Fruit fly (Drosophila melanogaster) whole organism, embryonic: ENCODE data around the gene CG43880.

Experiments used
- ATbp ChIP-seq: fragments of 200-800 bp; sonication (Bioruptor generic); optimal IDR thresholded peaks from 2 replicates; lab custom pipeline; 2017; ENCODE audit warnings: missing biosample characterization, mild to moderate bottlenecking, missing genetic modification characterization, missing genetic modification reagents
- Bgb ChIP-seq: fragments of 200-800 bp; sonication (Bioruptor generic); IDR thresholded peaks from 2 replicates; pipeline ENCODE4 v1.3.6; 2022; ENCODE audit warnings: missing biosample characterization, missing genetic modification characterization; ENCODE audit not compliant: partially characterized antibody
- Bteb2 ChIP-seq: fragments of 200-800 bp; sonication (Bioruptor generic); optimal IDR thresholded peaks from 2 replicates; lab custom pipeline; 2016; ENCODE audit warnings: missing biosample characterization, missing genetic modification characterization
- CG1024 ChIP-seq: fragments of 200-800 bp; sonication (Bioruptor generic); IDR thresholded peaks from 2 replicates; pipeline ENCODE4 v1.3.6; 2022; ENCODE audit warnings: missing biosample characterization, missing genetic modification characterization
- CG11696 ChIP-seq: fragments of 200-800 bp; sonication (Bioruptor generic); IDR thresholded peaks from 2 replicates; pipeline ENCODE4 v1.3.6; 2022; ENCODE audit warnings: missing biosample characterization, missing genetic modification characterization
- CG13624 ChIP-seq: fragments of 200-800 bp; sonication (Bioruptor generic); optimal IDR thresholded peaks from 2 replicates; lab custom pipeline; 2016; ENCODE audit warnings: missing biosample characterization, missing genetic modification characterization
- CG14667 ChIP-seq: fragments of 200-800 bp; sonication (Bioruptor generic); IDR thresholded peaks from 2 replicates; pipeline ENCODE4 v1.3.6; 2022; ENCODE audit warnings: missing biosample characterization, missing genetic modification characterization
- CG1529 ChIP-seq: fragments of 200-800 bp; sonication (Bioruptor generic); optimal IDR thresholded peaks from 3 replicates; lab custom pipeline; 2018; ENCODE audit warnings: missing biosample characterization, missing genetic modification characterization
- CG15479 ChIP-seq: fragments of 200-800 bp; sonication (Bioruptor generic); optimal IDR thresholded peaks from 3 replicates; lab custom pipeline; 2019; ENCODE audit warnings: missing biosample characterization, mild to moderate bottlenecking, missing genetic modification characterization, moderate library complexity
- CG17328 ChIP-seq: fragments of 200-800 bp; sonication (Bioruptor generic); IDR thresholded peaks from 2 replicates; pipeline ENCODE4 v1.3.6; 2022; ENCODE audit warnings: missing biosample characterization, missing genetic modification characterization
- CG18011 ChIP-seq: fragments of 200-800 bp; sonication (Bioruptor generic); optimal IDR thresholded peaks from 2 replicates; lab custom pipeline; 2017; ENCODE audit warnings: missing biosample characterization, missing genetic modification characterization, mild to moderate bottlenecking, moderate library complexity, missing genotype
- CG2712 ChIP-seq: fragments of 200-800 bp; optimal IDR thresholded peaks from 3 replicates; lab custom pipeline; 2019; ENCODE audit warnings: missing biosample characterization, mild to moderate bottlenecking, missing genetic modification characterization, moderate library complexity
- CG43689 ChIP-seq: fragments of 200-800 bp; sonication (Bioruptor generic); IDR thresholded peaks from 2 replicates; pipeline ENCODE4 v1.3.6; 2022; ENCODE audit warnings: missing biosample characterization, missing genetic modification characterization
- CG4820 ChIP-seq: fragments of 200-800 bp; sonication (Bioruptor generic); optimal IDR thresholded peaks from 3 replicates; lab custom pipeline; 2016; ENCODE audit warnings: missing biosample characterization, missing genetic modification characterization
- CG5245 ChIP-seq: fragments of 200-800 bp; sonication (Bioruptor generic); optimal IDR thresholded peaks from 3 replicates; lab custom pipeline; 2016; ENCODE audit warnings: missing biosample characterization, missing genetic modification characterization
- CG6654 ChIP-seq: fragments of 200-800 bp; sonication (Bioruptor generic); optimal IDR thresholded peaks from 2 replicates; lab custom pipeline; 2017; ENCODE audit warnings: missing biosample characterization, mild to moderate bottlenecking, missing genetic modification characterization
- CG6854 ChIP-seq: fragments of 200-800 bp; sonication (Bioruptor generic); optimal IDR thresholded peaks from 3 replicates; lab custom pipeline; 2017; ENCODE audit warnings: missing biosample characterization, mild to moderate bottlenecking, missing genetic modification characterization
- CG7372 ChIP-seq: fragments of 200-800 bp; sonication (Bioruptor generic); IDR thresholded peaks from 2 replicates; pipeline ENCODE4 v1.3.6; 2022; ENCODE audit warnings: missing biosample characterization, missing genetic modification characterization
- CG7745 ChIP-seq: fragments of 200-800 bp; sonication (Bioruptor generic); optimal IDR thresholded peaks from 2 replicates; lab custom pipeline; 2018; ENCODE audit warnings: missing biosample characterization, mild to moderate bottlenecking, missing genetic modification characterization, moderate library complexity
- CG8290 ChIP-seq, 3 experiments: fragments of 200-800 bp; sonication (Bioruptor generic); optimal IDR thresholded peaks; 2 replicates each; lab custom pipeline; 2016 to 2019; ENCODE audit warnings: missing biosample characterization in 3 of 3, missing genetic modification characterization in 3 of 3, mild to moderate bottlenecking in 2 of 3, moderate library complexity in 1 of 3
- Doc3 ChIP-seq: fragments of 200-800 bp; sonication (Bioruptor generic); IDR thresholded peaks from 3 replicates; pipeline ENCODE4 v1.3.6; 2022; ENCODE audit warnings: missing biosample characterization, missing genetic modification characterization; ENCODE audit not compliant: partially characterized antibody
- Drgx ChIP-seq: fragments of 200-800 bp; sonication (Bioruptor generic); IDR thresholded peaks from 2 replicates; pipeline ENCODE4 v1.3.6; 2022; ENCODE audit warnings: missing biosample characterization, missing genetic modification characterization
- Ets97D ChIP-seq: fragments of 200-800 bp; sonication (Bioruptor generic); optimal IDR thresholded peaks from 3 replicates; lab custom pipeline; 2016; ENCODE audit warnings: missing biosample characterization, missing genetic modification characterization
- Gsc ChIP-seq: fragments of 200-800 bp; sonication (Bioruptor generic); IDR thresholded peaks from 2 replicates; pipeline ENCODE4 v1.3.6; 2022; ENCODE audit warnings: missing biosample characterization, missing genetic modification characterization
- HLHmδ ChIP-seq: fragments of 200-800 bp; sonication (Bioruptor generic); optimal IDR thresholded peaks from 2 replicates; lab custom pipeline; 2018; ENCODE audit warnings: missing biosample characterization, mild to moderate bottlenecking, missing genetic modification characterization, moderate library complexity
- Hmx ChIP-seq: fragments of 200-800 bp; sonication (Bioruptor generic); optimal IDR thresholded peaks from 2 replicates; lab custom pipeline; 2016; ENCODE audit warnings: missing biosample characterization, missing genetic modification characterization
- Med ChIP-seq: fragments of 200-800 bp; sonication (Bioruptor generic); peaks from one replicate; lab custom pipeline; 2016; ENCODE audit warnings: missing biosample characterization, missing genetic modification characterization, mild to moderate bottlenecking, inconsistent platforms, moderate library complexity
- PHDP ChIP-seq: fragments of 200-800 bp; sonication (Bioruptor generic); optimal IDR thresholded peaks from 3 replicates; lab custom pipeline; 2018; ENCODE audit warnings: missing biosample characterization, mild to moderate bottlenecking, missing genetic modification characterization, moderate library complexity
- Ptx1 ChIP-seq: fragments of 200-800 bp; sonication (Bioruptor generic); IDR thresholded peaks from 2 replicates; pipeline ENCODE4 v1.3.6; 2022; ENCODE audit warnings: missing biosample characterization, missing genetic modification characterization
- Scr ChIP-seq: fragments of 200-800 bp; sonication (Bioruptor generic); IDR thresholded peaks from 2 replicates; pipeline ENCODE4 v1.3.6; 2022; ENCODE audit warnings: missing biosample characterization, missing genetic modification characterization; ENCODE audit not compliant: partially characterized antibody
- Trl ChIP-seq, 3 experiments: fragments of >200 bp in 2 of 3; fragments of 200-800 bp in 1 of 3; sonication (Bioruptor generic) in 1 of 3; optimal IDR thresholded peaks; 2 replicates in 1 of 3; 3 replicates in 2 of 3; lab custom pipeline; 2016 to 2017; ENCODE audit warnings: missing biosample characterization in 1 of 3, missing genetic modification characterization in 1 of 3
- YL-1 ChIP-seq: fragments of 200-800 bp; sonication (Bioruptor generic); optimal IDR thresholded peaks from 3 replicates; lab custom pipeline; 2017; ENCODE audit warnings: missing biosample characterization, mild to moderate bottlenecking, missing genetic modification characterization
- chm ChIP-seq: fragments of 200-800 bp; sonication (Bioruptor generic); IDR thresholded peaks from 2 replicates; pipeline ENCODE4 v1.3.6; 2022; ENCODE audit warnings: missing biosample characterization, missing genetic modification characterization
- crol ChIP-seq: fragments of 200-800 bp; sonication (Bioruptor generic); IDR thresholded peaks from 2 replicates; pipeline ENCODE4 v1.3.6; 2022; ENCODE audit warnings: missing biosample characterization, missing genetic modification characterization
- dpn ChIP-seq, 2 experiments: fragments of 200-800 bp; sonication (Bioruptor generic); optimal IDR thresholded peaks; 3 replicates each; lab custom pipeline; 2016; ENCODE audit warnings: missing biosample characterization in 2 of 2, missing genetic modification characterization in 2 of 2
- gsb-n ChIP-seq: fragments of 200-800 bp; sonication (Bioruptor generic); optimal IDR thresholded peaks from 3 replicates; lab custom pipeline; 2018; ENCODE audit warnings: missing biosample characterization, mild to moderate bottlenecking, missing genetic modification characterization
- her ChIP-seq: fragments of 200-800 bp; sonication (Bioruptor generic); optimal IDR thresholded peaks from 2 replicates; lab custom pipeline; 2016; ENCODE audit warnings: missing biosample characterization, missing genetic modification characterization
- ind ChIP-seq: fragments of 200-800 bp; sonication (Bioruptor generic); optimal IDR thresholded peaks from 3 replicates; lab custom pipeline; 2016; ENCODE audit warnings: missing biosample characterization, missing genetic modification characterization
- kay ChIP-seq: fragments of 200-800 bp; sonication (Bioruptor generic); optimal IDR thresholded peaks from 2 replicates; lab custom pipeline; 2016; ENCODE audit warnings: missing biosample characterization, missing genetic modification characterization
- lilli ChIP-seq: fragments of 200-800 bp; sonication (Bioruptor generic); optimal IDR thresholded peaks from 3 replicates; lab custom pipeline; 2016; ENCODE audit warnings: missing biosample characterization, missing genetic modification characterization
- nerfin-1 ChIP-seq: fragments of 200-800 bp; sonication (Bioruptor generic); optimal IDR thresholded peaks from 3 replicates; lab custom pipeline; 2019; ENCODE audit warnings: missing biosample characterization, mild to moderate bottlenecking, missing genetic modification characterization, moderate library complexity
- nerfin-2 ChIP-seq: fragments of 200-800 bp; sonication (Bioruptor generic); IDR thresholded peaks from 2 replicates; pipeline ENCODE4 v1.3.6; 2022; ENCODE audit warnings: missing biosample characterization, missing genetic modification characterization; ENCODE audit not compliant: partially characterized antibody
- tap ChIP-seq: fragments of 200-800 bp; optimal IDR thresholded peaks from 3 replicates; lab custom pipeline; 2019; ENCODE audit warnings: missing biosample characterization, mild to moderate bottlenecking, missing genetic modification characterization, moderate library complexity
- trh ChIP-seq: fragments of 200-800 bp; sonication (Bioruptor generic); optimal IDR thresholded peaks from 2 replicates; lab custom pipeline; 2016; ENCODE audit warnings: missing biosample characterization, missing genetic modification characterization
- ttk ChIP-seq: fragments of 200-800 bp; sonication (Bioruptor generic); IDR thresholded peaks from 2 replicates; pipeline ENCODE4 v2.1.2; 2022; ENCODE audit warnings: missing biosample characterization, missing genetic modification characterization
- unc-4 ChIP-seq: fragments of 200-800 bp; sonication (Bioruptor generic); IDR thresholded peaks from 2 replicates; pipeline ENCODE4 v1.3.6; 2022; ENCODE audit warnings: missing biosample characterization, missing genetic modification characterization; ENCODE audit not compliant: partially characterized antibody
- unpg ChIP-seq: fragments of 200-800 bp; sonication (Bioruptor generic); optimal IDR thresholded peaks from 3 replicates; lab custom pipeline; 2018; ENCODE audit warnings: missing biosample characterization, mild to moderate bottlenecking, missing genetic modification characterization, moderate library complexity
- z ChIP-seq: fragments of 200-800 bp; sonication (Bioruptor generic); IDR thresholded peaks from 3 replicates; pipeline ENCODE4 v1.3.6; 2022; ENCODE audit warnings: missing biosample characterization, missing genetic modification characterization
- zf30C ChIP-seq: fragments of 200-800 bp; sonication (Bioruptor generic); optimal IDR thresholded peaks from 3 replicates; lab custom pipeline; 2018; ENCODE audit warnings: missing biosample characterization, mild to moderate bottlenecking, missing genetic modification characterization

The CG43880 gene

dm6 chr3L:7935933-7936494 is 10.1 kb downstream of the CG43880 start, which contains the start of the genes syd and Srp9 (continued):
- peak; percentile 64 for TF ChIP-seq Med (GFP tag; lab: Kevin White, UChicago)
- TF ChIP-seq Hmx (GFP tag; lab: Kevin White, UChicago): no peak
- no peak for TF ChIP-seq CG43689 (GFP tag; lab: Robert Waterston, UW)
- TF ChIP-seq CG6654 (GFP tag; lab: Kevin White, UChicago): no peak
- TF ChIP-seq trh (GFP tag; lab: Kevin White, UChicago): no peak
- peak; percentile 24; the same call in 1 of the 2 replicates for TF ChIP-seq Scr (GFP tag; lab: Robert Waterston, UW)
- no peak for TF ChIP-seq CG4820 (GFP tag; lab: Kevin White, UChicago)
- TF ChIP-seq Bgb: no peak
- no peak for TF ChIP-seq dpn (GFP tag; optimal IDR thresholded peaks at IDR 0.05; lab: Kevin White, UChicago)
- peak; percentile 99 for TF ChIP-seq CG2712
- TF ChIP-seq z (GFP tag; lab: Robert Waterston, UW): no peak
- TF ChIP-seq lilli (GFP tag; lab: Kevin White, UChicago): no peak
- TF ChIP-seq Doc3 (GFP tag; lab: Robert Waterston, UW): no peak
- TF ChIP-seq Trl (optimal IDR thresholded peaks at IDR 0.05; lab: Kevin White, UChicago): no peak
- TF ChIP-seq Trl (GFP tag; optimal IDR thresholded peaks at IDR 0.05; lab: Kevin White, UChicago): no peak
- no peak for TF ChIP-seq zf30C (GFP tag; lab: Kevin White, UChicago)
- no peak for TF ChIP-seq CG1529 (GFP tag; lab: Kevin White, UChicago)
- no peak for TF ChIP-seq nerfin-1 (tag; lab: Kevin White, UChicago)
- TF ChIP-seq CG7372: no peak
- no peak for TF ChIP-seq Gsc (GFP tag; lab: Robert Waterston, UW)
- no peak for TF ChIP-seq Bteb2
- no peak for TF ChIP-seq CG11696
- TF ChIP-seq kay (GFP tag; lab: Kevin White, UChicago): no peak
- TF ChIP-seq CG13624 (GFP tag; lab: Kevin White, UChicago): no peak
- TF ChIP-seq nerfin-2 (GFP tag; lab: Robert Waterston, UW): no peak
- TF ChIP-seq Drgx (GFP tag; lab: Robert Waterston, UW): no peak
- peak; percentile 38 for TF ChIP-seq Ets97D
- no peak for TF ChIP-seq PHDP (tag; lab: Kevin White, UChicago)
- TF ChIP-seq her (GFP tag; lab: Kevin White, UChicago): no peak

- no peak for TF ChIP-seq Ptx1 (GFP tag; lab: Robert Waterston, UW)
- TF ChIP-seq chm (GFP tag; lab: Robert Waterston, UW): peak; percentile 45; the same call in 1 of the 2 replicates
- no peak for TF ChIP-seq unpg
- TF ChIP-seq CG1024 (GFP tag; lab: Robert Waterston, UW): no peak
- TF ChIP-seq CG17328 (GFP tag; lab: Robert Waterston, UW): no peak
- no peak for TF ChIP-seq tap (tag; lab: Kevin White, UChicago)
- TF ChIP-seq gsb-n: no peak
- peak; percentile 19 to 39 for TF ChIP-seq Trl (optimal IDR thresholded peaks at IDR 0.05; lab: Kevin White, UChicago)
- no peak for TF ChIP-seq Trl (GFP tag; optimal IDR thresholded peaks at IDR 0.05; lab: Kevin White, UChicago)
- TF ChIP-seq crol (GFP tag; lab: Robert Waterston, UW): peak; percentile 41
- TF ChIP-seq YL-1: no peak
- TF ChIP-seq ind: no peak
- no peak for TF ChIP-seq ATbp (GFP tag; lab: Kevin White, UChicago)
- TF ChIP-seq ttk (GFP tag; lab: Robert Waterston, UW): 0 out of 2 replicates have a peak, but pooled peaks have one; percentile 9
- TF ChIP-seq CG7745: no peak
- TF ChIP-seq CG5245 (GFP tag; lab: Kevin White, UChicago): no peak
- TF ChIP-seq HLHmδ: no peak
- TF ChIP-seq CG14667 (GFP tag; lab: Robert Waterston, UW): no peak
- TF ChIP-seq CG15479: no peak
- TF ChIP-seq CG18011 (GFP tag; lab: Kevin White, UChicago): no peak
- 0 out of 2 replicates have a peak, but pooled peaks have one; percentile 3 for TF ChIP-seq unc-4
- no peak for TF ChIP-seq CG8290 (GFP tag; optimal IDR thresholded peaks at IDR 0.05; lab: Kevin White, UChicago)
- no peak for TF ChIP-seq CG8290 (tag; optimal IDR thresholded peaks at IDR 0.05; lab: Kevin White, UChicago)
- TF ChIP-seq CG6854: no peak
Observed at dm6 chr3L:7935409-7935932, 10.7 kb downstream of the CG43880 start.
